Fruit fly (Drosophila melanogaster): ENCODE results near the gene Ank2.

DNA sequence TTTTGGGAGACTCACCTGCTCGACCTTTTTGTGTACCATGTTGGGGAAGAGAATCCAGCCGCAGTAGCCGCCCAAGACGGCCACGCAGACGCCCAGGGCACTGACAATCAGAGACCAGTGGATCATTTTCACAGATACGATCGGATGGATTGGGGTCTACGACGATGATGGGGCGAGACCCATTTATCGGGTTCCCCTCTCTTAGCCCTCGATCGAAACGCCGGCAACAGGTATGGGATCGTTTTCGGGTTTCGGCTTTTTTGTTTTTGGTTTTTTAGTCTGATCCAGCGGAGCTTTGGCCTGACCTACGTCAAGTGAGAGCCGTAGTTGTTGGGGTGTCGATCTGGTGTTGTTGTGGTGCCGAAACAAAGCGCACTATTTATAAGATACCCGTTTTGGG is 23.8 kb upstream of the Ank2 start:
- TF ChIP-seq CG9705 (GFP tag; optimal IDR thresholded peaks at IDR 0.05) (no peak), Rel (GFP tag; optimal IDR thresholded peaks at IDR 0.05) (no peak), Rel (tag; optimal IDR thresholded peaks at IDR 0.05) (no peak), Hnf4 (GFP tag; optimal IDR thresholded peaks at IDR 0.05) (no peak), psq (GFP tag; optimal IDR thresholded peaks at IDR 0.05) (no peak), ey (GFP tag; optimal IDR thresholded peaks at IDR 0.05) (no peak), Vsx2 (GFP tag; optimal IDR thresholded peaks at IDR 0.05; ENCODE audit: partially characterized antibody) (no peak), br (GFP tag; optimal IDR thresholded peaks at IDR 0.05) (no peak), usp (GFP tag; optimal IDR thresholded peaks at IDR 0.05) (no peak), pan (optimal IDR thresholded peaks at IDR 0.05) (no peak), OdsH (GFP tag; optimal IDR thresholded peaks at IDR 0.05) (no peak), Hr78 (GFP tag; optimal IDR thresholded peaks at IDR 0.05) (no peak), dl (GFP tag; optimal IDR thresholded peaks at IDR 0.05; ENCODE audit: insufficient read depth in 1 of 2, partially characterized antibody in 2 of 2) (no peak), Mio (GFP tag; optimal IDR thresholded peaks at IDR 0.05) (no peak), HLH106 (tag; optimal IDR thresholded peaks at IDR 0.05) (no peak)

Data from whole organism, wandering third instar larva.